Worm (Caenorhabditis elegans) whole organism, young adult: ENCODE data around the gene Y43F8B.11.

Experiments used
- B0261.1 ChIP-seq: sonication (generic microtip); optimal IDR thresholded peaks from 2 replicates; lab custom pipeline; 2016; ENCODE audit warnings: mild to moderate bottlenecking, missing genetic modification characterization, moderate library complexity, missing compliant biosample characterization
- B0336.3 ChIP-seq: fragments of 200-800 bp; sonication (Bioruptor generic); IDR thresholded peaks from 2 replicates; pipeline ENCODE4 v1.3.6; 2022; ENCODE audit warnings: missing genetic modification characterization, missing compliant biosample characterization
- F22D6.2 ChIP-seq: sonication (generic microtip); optimal IDR thresholded peaks from 2 replicates; lab custom pipeline; 2016; ENCODE audit warnings: mild to moderate bottlenecking, missing genetic modification characterization, missing compliant biosample characterization
- F23B12.7 ChIP-seq: sonication (generic microtip); optimal IDR thresholded peaks from 2 replicates; lab custom pipeline; 2017; ENCODE audit warnings: missing genetic modification characterization, mild to moderate bottlenecking, missing compliant biosample characterization, antibody characterized with exemption, moderate library complexity; ENCODE audit not compliant: insufficient read depth
- F49E8.2 ChIP-seq: sonication (generic microtip); optimal IDR thresholded peaks from 3 replicates; lab custom pipeline; 2017; ENCODE audit warnings: missing genetic modification characterization, mild to moderate bottlenecking, missing compliant biosample characterization, antibody characterized with exemption, moderate library complexity; ENCODE audit not compliant: insufficient read depth
- F52B5.7 ChIP-seq: sonication (generic microtip); optimal IDR thresholded peaks from 2 replicates; lab custom pipeline; 2016; ENCODE audit warnings: mild to moderate bottlenecking, missing genetic modification characterization, missing compliant biosample characterization
- K11D2.4 ChIP-seq: fragments of 200-800 bp; sonication (Bioruptor generic); IDR thresholded peaks from 2 replicates; pipeline ENCODE4 v1.3.6; 2022; ENCODE audit warnings: missing genetic modification reagents, missing genetic modification characterization, missing compliant biosample characterization
- Y53G8AR.9 ChIP-seq: fragments of 200-800 bp; sonication (Bioruptor generic); conservative IDR thresholded peaks from 2 replicates; pipeline ENCODE4 v1.3.6; 2022; ENCODE audit warnings: missing genetic modification reagents, missing genetic modification characterization, missing compliant biosample characterization
- Y67H2A.10 ChIP-seq: fragments of 200-800 bp; sonication (Bioruptor generic); conservative IDR thresholded peaks from 2 replicates; pipeline ENCODE4 v1.3.6; 2022; ENCODE audit warnings: missing genetic modification reagents, missing genetic modification characterization, missing compliant biosample characterization
- Y95B8A.8 ChIP-seq: fragments of 200-800 bp; sonication (Bioruptor generic); IDR thresholded peaks from 2 replicates; pipeline ENCODE4 v1.3.6; 2022; ENCODE audit warnings: missing genetic modification reagents, missing genetic modification characterization, missing compliant biosample characterization
- ama-1 ChIP-seq, 3 experiments: fragments of 150-350 bp in 1 of 3; sonication (generic microtip) in 2 of 3; optimal IDR thresholded peaks; 2 replicates each; lab custom pipeline; 2014 to 2018; ENCODE audit warnings: missing biosample characterization in 2 of 3, missing genetic modification characterization in 2 of 3, missing genetic modification reagents in 2 of 3
- aptf-3 ChIP-seq: fragments of 200-800 bp; sonication (Bioruptor generic); IDR thresholded peaks from 2 replicates; pipeline ENCODE4 v1.3.6; 2022; ENCODE audit warnings: missing genetic modification characterization, missing compliant biosample characterization
- atf-7 ChIP-seq: sonication (generic microtip); optimal IDR thresholded peaks from 2 replicates; lab custom pipeline; 2017; ENCODE audit warnings: mild to moderate bottlenecking, missing genetic modification characterization, missing compliant biosample characterization
- attf-5 ChIP-seq: fragments of 200-800 bp; sonication (Bioruptor generic); optimal IDR thresholded peaks from 2 replicates; lab custom pipeline; 2018; ENCODE audit warnings: mild to moderate bottlenecking, missing genetic modification characterization, missing compliant biosample characterization
- cebp-1 ChIP-seq, 2 experiments: fragments of 200-800 bp in 1 of 2; sonication (Bioruptor generic) in 1 of 2; sonication (generic microtip) in 1 of 2; IDR thresholded peaks in 1 of 2; optimal IDR thresholded peaks in 1 of 2; 2 replicates each; pipeline versions ENCODE4 v1.3.6 to Lab custom; 2017 to 2022; ENCODE audit warnings: missing compliant biosample characterization in 2 of 2, missing genetic modification characterization in 2 of 2, mild to moderate bottlenecking in 1 of 2, missing genetic modification reagents in 1 of 2, moderate library complexity in 1 of 2
- ceh-100 ChIP-seq: fragments of 200-800 bp; sonication (Bioruptor generic); IDR thresholded peaks from 2 replicates; pipeline ENCODE4 v1.3.6; 2022; ENCODE audit warnings: missing genetic modification reagents, missing genetic modification characterization, missing compliant biosample characterization
- ceh-91 ChIP-seq: fragments of 200-800 bp; sonication (Bioruptor generic); IDR thresholded peaks from 2 replicates; pipeline ENCODE4 v1.3.6; 2022; ENCODE audit warnings: missing genetic modification reagents, missing genetic modification characterization, missing compliant biosample characterization
- egl-18 ChIP-seq: fragments of 200-800 bp; sonication (Bioruptor generic); IDR thresholded peaks from 2 replicates; pipeline ENCODE4 v1.3.6; 2022; ENCODE audit warnings: missing genetic modification reagents, missing genetic modification characterization, missing compliant biosample characterization
- egrh-3 ChIP-seq: fragments of 200-800 bp; sonication (Bioruptor generic); IDR thresholded peaks from 2 replicates; pipeline ENCODE4 v1.3.6; 2022; ENCODE audit warnings: missing genetic modification reagents, missing genetic modification characterization, missing compliant biosample characterization
- ekl-4 ChIP-seq: fragments of 200-800 bp; sonication (Bioruptor generic); IDR thresholded peaks from 2 replicates; pipeline ENCODE4 v1.3.6; 2022; ENCODE audit warnings: missing genetic modification reagents, missing genetic modification characterization, missing compliant biosample characterization
- fkh-3 ChIP-seq: sonication (generic microtip); optimal IDR thresholded peaks from 2 replicates; lab custom pipeline; 2016; ENCODE audit warnings: mild to moderate bottlenecking, missing genetic modification characterization, missing compliant biosample characterization
- gei-17 ChIP-seq: fragments of 200-800 bp; sonication (Bioruptor generic); optimal IDR thresholded peaks from 2 replicates; lab custom pipeline; 2018; ENCODE audit warnings: mild to moderate bottlenecking, missing genetic modification characterization, missing compliant biosample characterization
- hmg-1.2 ChIP-seq: fragments of 200-800 bp; sonication (Bioruptor generic); IDR thresholded peaks from 2 replicates; pipeline ENCODE4 v1.3.6; 2022; ENCODE audit warnings: missing genetic modification reagents, missing genetic modification characterization, missing compliant biosample characterization
- lin-26 ChIP-seq: fragments of 200-800 bp; sonication (Bioruptor generic); IDR thresholded peaks from 2 replicates; pipeline ENCODE4 v1.3.6; 2022; ENCODE audit warnings: missing genetic modification reagents, missing genetic modification characterization, missing compliant biosample characterization
- lin-35 ChIP-seq, 3 experiments: fragments of 150-350 bp in 2 of 3; sonication (generic microtip) in 1 of 3; optimal IDR thresholded peaks; 2 replicates each; lab custom pipeline; 2014 to 2018; ENCODE audit warnings: missing biosample characterization in 3 of 3, missing genetic modification characterization in 3 of 3, missing genetic modification reagents in 3 of 3
- madf-3 ChIP-seq: fragments of 200-800 bp; sonication (Bioruptor generic); IDR thresholded peaks from 2 replicates; pipeline ENCODE4 v1.3.6; 2022; ENCODE audit warnings: missing genetic modification reagents, missing genetic modification characterization, missing compliant biosample characterization
- madf-8 ChIP-seq: fragments of 200-800 bp; sonication (Bioruptor generic); conservative IDR thresholded peaks from 2 replicates; pipeline ENCODE4 v1.3.6; 2022; ENCODE audit warnings: missing genetic modification reagents, missing genetic modification characterization, missing compliant biosample characterization
- mcd-1 ChIP-seq: fragments of 200-800 bp; sonication (Bioruptor generic); IDR thresholded peaks from 2 replicates; pipeline ENCODE4 v1.3.6; 2022; ENCODE audit warnings: missing genetic modification reagents, missing genetic modification characterization, missing compliant biosample characterization
- mes-4 ChIP-seq: sonication (generic microtip); optimal IDR thresholded peaks from 2 replicates; lab custom pipeline; 2016; ENCODE audit warnings: missing genotype, missing genetic modification characterization, missing compliant biosample characterization
- mxl-1 ChIP-seq: sonication (generic microtip); optimal IDR thresholded peaks from 2 replicates; lab custom pipeline; 2016; ENCODE audit warnings: missing genetic modification characterization, missing compliant biosample characterization
- nhr-120 ChIP-seq: fragments of 200-800 bp; sonication (Bioruptor generic); IDR thresholded peaks from 2 replicates; pipeline ENCODE4 v1.3.6; 2022; ENCODE audit warnings: missing genetic modification characterization, missing compliant biosample characterization
- nhr-90 ChIP-seq: sonication (generic microtip); optimal IDR thresholded peaks from 2 replicates; lab custom pipeline; 2016; ENCODE audit warnings: missing genotype, mild to moderate bottlenecking, missing genetic modification characterization, missing compliant biosample characterization
- repo-1 ChIP-seq: sonication (generic microtip); optimal IDR thresholded peaks from 2 replicates; lab custom pipeline; 2017; ENCODE audit warnings: mild to moderate bottlenecking, missing genetic modification characterization, missing compliant biosample characterization
- rpc-1 ChIP-seq, 2 experiments: fragments of 150-350 bp in 1 of 2; sonication (generic microtip) in 1 of 2; optimal IDR thresholded peaks; 2 replicates each; lab custom pipeline; 2014 to 2018; ENCODE audit warnings: missing biosample characterization in 1 of 2, missing genetic modification characterization in 1 of 2, missing genetic modification reagents in 1 of 2, missing genotype in 1 of 2
- snpc-3.4 ChIP-seq: sonication (generic microtip); optimal IDR thresholded peaks from 2 replicates; lab custom pipeline; 2017; ENCODE audit warnings: missing genetic modification characterization, mild to moderate bottlenecking, missing compliant biosample characterization, antibody characterized with exemption, moderate library complexity, missing genotype, missing genetic modification reagents
- tbp1 ChIP-seq: fragments of 200-800 bp; sonication (Bioruptor generic); optimal IDR thresholded peaks from 2 replicates; lab custom pipeline; 2018; ENCODE audit warnings: mild to moderate bottlenecking, missing genetic modification characterization, missing compliant biosample characterization
- tbx-9 ChIP-seq: sonication (generic microtip); optimal IDR thresholded peaks from 2 replicates; lab custom pipeline; 2016; ENCODE audit warnings: borderline replicate concordance, missing genetic modification characterization, inconsistent platforms, missing compliant biosample characterization
- unc-130 ChIP-seq: sonication (generic microtip); optimal IDR thresholded peaks from 2 replicates; lab custom pipeline; 2016; ENCODE audit warnings: missing genetic modification reagents, missing genetic modification characterization, missing compliant biosample characterization
- ztf-18 ChIP-seq: sonication (generic microtip); optimal IDR thresholded peaks from 2 replicates; lab custom pipeline; 2016; ENCODE audit warnings: missing genotype, mild to moderate bottlenecking, missing genetic modification characterization, missing compliant biosample characterization
- ztf-26 ChIP-seq: sonication (generic microtip); optimal IDR thresholded peaks from 2 replicates; lab custom pipeline; 2017; ENCODE audit warnings: missing genetic modification characterization, missing compliant biosample characterization

The Y43F8B.11 gene

DNA sequence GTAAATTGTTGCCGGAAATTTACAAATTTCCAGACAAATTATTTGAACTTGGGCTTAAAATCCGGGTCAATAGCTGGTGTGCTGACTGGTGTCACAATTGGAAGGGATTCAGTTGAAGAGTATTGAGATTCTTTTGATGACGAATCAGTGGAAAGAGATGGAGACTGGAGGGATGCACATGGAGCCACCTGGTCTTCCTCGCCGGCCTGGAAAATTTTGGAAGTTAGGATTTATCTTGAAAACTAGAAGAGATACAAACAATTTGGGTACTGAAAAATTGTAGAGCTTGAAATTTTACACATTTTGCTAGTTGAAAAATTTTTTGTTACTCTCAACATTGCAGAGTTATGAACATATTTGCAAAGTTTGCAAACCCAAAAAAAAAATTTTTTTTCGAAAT, 49.6 kb downstream of the Y43F8B.11 start (continued):
- TF ChIP-seq aptf-3 (GFP tag; lab: Robert Waterston, UW): 0 out of 2 replicates have a peak, but pooled peaks have one; percentile 46
- no peak for TF ChIP-seq Y95B8A.8 (GFP tag; lab: Robert Waterston, UW)

DNA sequence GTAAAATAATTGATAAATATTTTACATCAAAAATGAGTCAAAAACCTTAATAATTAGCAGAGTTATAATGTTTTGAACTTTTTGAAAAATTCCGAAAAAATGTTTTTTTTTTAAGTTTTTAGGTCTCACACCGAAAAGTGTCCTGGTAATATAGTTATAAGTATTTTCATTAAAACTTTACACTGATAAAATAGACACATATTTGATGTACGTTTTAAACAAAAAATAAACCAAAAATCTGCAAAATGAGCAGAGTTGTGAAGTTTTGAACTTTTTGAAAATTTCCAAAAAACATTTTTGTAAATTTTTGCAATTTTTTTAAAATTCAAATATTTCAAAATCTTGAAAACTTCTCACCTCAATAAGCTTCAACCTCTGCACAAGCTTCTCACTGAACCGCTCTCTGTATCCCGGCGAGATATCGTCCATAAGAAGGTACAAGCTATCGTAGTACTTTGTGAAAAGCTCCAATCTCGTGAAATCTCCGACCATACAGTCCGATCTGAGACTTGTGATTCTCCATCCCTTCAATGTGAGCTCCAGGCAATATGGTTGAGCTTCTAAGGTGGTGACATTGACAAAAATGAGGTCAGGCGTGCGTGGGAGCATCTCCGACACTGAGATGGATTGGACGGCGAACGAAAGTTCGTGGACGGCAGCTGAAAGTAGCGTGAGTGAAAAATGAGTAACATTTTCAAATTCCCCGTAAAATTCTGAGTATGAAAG, 50.3 kb downstream of the Y43F8B.11 start:
- TF ChIP-seq Y53G8AR.9: 0 out of 2 replicates have a peak, but pooled peaks have one; percentile 12
- TF ChIP-seq unc-130: no peak
- peak in 1 of 3 experiments; percentile 5 for TF ChIP-seq lin-35 (GFP tag; optimal IDR thresholded peaks at IDR 0.05; lab: Kevin White, UChicago)
- TF ChIP-seq nhr-120: no peak
- peak; percentile 73 for TF ChIP-seq ama-1 (optimal IDR thresholded peaks at IDR 0.05; lab: Kevin White, UChicago)
- TF ChIP-seq ama-1 (GFP tag; optimal IDR thresholded peaks at IDR 0.05; lab: Kevin White, UChicago): no peak

DNA sequence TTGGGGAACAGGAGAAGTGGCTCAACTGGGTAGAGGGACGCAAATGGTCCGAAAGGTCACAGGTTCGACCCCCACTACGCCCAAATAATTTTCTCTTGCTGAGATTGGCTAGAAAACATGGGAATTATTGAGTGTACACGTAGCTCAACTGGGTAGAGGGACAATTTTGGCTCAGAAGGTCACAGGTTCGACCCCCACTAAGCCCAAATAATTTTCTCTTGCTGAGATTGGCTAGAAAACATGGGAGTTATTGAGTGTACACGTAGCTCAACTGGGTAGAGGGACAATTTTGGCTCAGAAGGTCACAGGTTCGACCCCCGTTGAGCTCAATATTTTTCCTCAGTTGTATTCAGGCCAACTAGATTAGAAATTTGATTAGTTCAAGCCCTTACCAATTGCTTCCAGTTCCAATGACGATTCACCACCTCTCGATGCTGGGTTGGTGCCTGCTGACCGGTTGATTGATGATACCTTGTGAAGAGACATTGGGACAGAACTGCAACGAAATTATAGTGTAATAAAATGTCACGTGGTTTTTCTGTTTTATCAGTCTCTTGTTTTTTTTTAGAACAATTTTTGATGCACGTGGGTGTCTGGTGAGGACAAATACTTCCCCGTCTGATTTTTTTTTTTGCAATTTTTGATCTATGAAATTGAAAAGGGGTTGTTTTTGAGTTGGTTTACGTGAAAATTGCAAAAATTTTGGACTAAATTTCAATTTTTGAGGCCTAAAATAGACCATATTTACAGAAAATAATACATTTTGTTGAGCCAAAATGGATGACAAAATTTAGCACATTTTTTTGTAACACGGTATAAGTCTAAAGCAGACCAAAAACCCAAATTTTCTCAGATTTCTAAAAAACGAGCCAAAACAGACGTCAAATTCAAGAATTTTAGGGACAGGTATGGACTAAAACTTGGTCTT, 51.1 kb downstream of the Y43F8B.11 start:
- no peak for TF ChIP-seq K11D2.4
- TF ChIP-seq gei-17 (GFP tag; lab: Kevin White, UChicago): peak; percentile 24
- TF ChIP-seq atf-7 (tag; lab: Kevin White, UChicago): no peak
- peak; percentile 32 for TF ChIP-seq ztf-26 (tag; lab: Kevin White, UChicago)
- peak in 1 of 3 experiments; percentile 14 for TF ChIP-seq lin-35 (GFP tag; optimal IDR thresholded peaks at IDR 0.05; lab: Kevin White, UChicago)
- TF ChIP-seq egl-18 (GFP tag; lab: Robert Waterston, UW): no peak
- no peak for TF ChIP-seq F52B5.7
- no peak for TF ChIP-seq madf-3 (GFP tag; lab: Robert Waterston, UW)
- TF ChIP-seq Y67H2A.10 (GFP tag; lab: Robert Waterston, UW): no peak
- no peak for TF ChIP-seq tbx-9 (tag; lab: Kevin White, UChicago)
- TF ChIP-seq B0336.3 (GFP tag; lab: Robert Waterston, UW): 0 out of 2 replicates have a peak, but pooled peaks have one; percentile 18
- TF ChIP-seq egrh-3 (GFP tag; lab: Robert Waterston, UW): no peak
- peak; percentile 55 for TF ChIP-seq B0261.1 (tag; lab: Kevin White, UChicago)
- TF ChIP-seq attf-5: peak; percentile 0
- peak; percentile 63; the same call in 1 of the 2 replicates for TF ChIP-seq lin-26 (GFP tag; lab: Robert Waterston, UW)
- TF ChIP-seq hmg-1.2 (GFP tag; lab: Robert Waterston, UW): peak; percentile 34; the same call in 1 of the 2 replicates
- peak; percentile 31; the same call in 1 of the 2 replicates for TF ChIP-seq mcd-1
- no peak for TF ChIP-seq ekl-4 (GFP tag; lab: Robert Waterston, UW)
- no peak for TF ChIP-seq F49E8.2 (tag; lab: Kevin White, UChicago)
- TF ChIP-seq mes-4: peak; percentile 53
- TF ChIP-seq ceh-91 (GFP tag; lab: Robert Waterston, UW): no peak
- TF ChIP-seq madf-8 (GFP tag; lab: Robert Waterston, UW): no peak
- no peak for TF ChIP-seq ceh-100 (GFP tag; lab: Robert Waterston, UW)
- TF ChIP-seq mxl-1 (tag; lab: Kevin White, UChicago): no peak
- TF ChIP-seq cebp-1 (GFP tag; IDR thresholded peaks at IDR 0.05; lab: Robert Waterston, UW): no peak
- TF ChIP-seq cebp-1 (tag; optimal IDR thresholded peaks at IDR 0.05; lab: Kevin White, UChicago): peak; percentile 4
- TF ChIP-seq F22D6.2 (tag; lab: Kevin White, UChicago): no peak
- peak; percentile 37 for TF ChIP-seq rpc-1 (optimal IDR thresholded peaks at IDR 0.05; lab: Kevin White, UChicago)
- TF ChIP-seq rpc-1 (tag; optimal IDR thresholded peaks at IDR 0.05; lab: Kevin White, UChicago): peak; percentile 67
- no peak for TF ChIP-seq F23B12.7 (tag; lab: Kevin White, UChicago)
- no peak for TF ChIP-seq repo-1 (tag; lab: Kevin White, UChicago)
- TF ChIP-seq fkh-3 (tag; lab: Kevin White, UChicago): no peak
- TF ChIP-seq snpc-3.4 (tag; lab: Kevin White, UChicago): no peak
- TF ChIP-seq ztf-18 (tag; lab: Kevin White, UChicago): peak; percentile 47
- TF ChIP-seq nhr-90 (tag; lab: Kevin White, UChicago): peak; percentile 26
- TF ChIP-seq tbp1 (GFP tag; lab: Kevin White, UChicago): peak; percentile 74
